Fruit fly (Drosophila melanogaster) S2 (cell line): ENCODE data around the gene DIP-beta.

Experiments
- CG8478 ChIP-seq: fragments of >200 bp; optimal IDR thresholded peaks from 2 replicates; lab custom pipeline; 2018
- CTCF ChIP-seq, 2 experiments: fragments of >200 bp; optimal IDR thresholded peaks; 2 replicates each; lab custom pipeline; 2018

DNA sequence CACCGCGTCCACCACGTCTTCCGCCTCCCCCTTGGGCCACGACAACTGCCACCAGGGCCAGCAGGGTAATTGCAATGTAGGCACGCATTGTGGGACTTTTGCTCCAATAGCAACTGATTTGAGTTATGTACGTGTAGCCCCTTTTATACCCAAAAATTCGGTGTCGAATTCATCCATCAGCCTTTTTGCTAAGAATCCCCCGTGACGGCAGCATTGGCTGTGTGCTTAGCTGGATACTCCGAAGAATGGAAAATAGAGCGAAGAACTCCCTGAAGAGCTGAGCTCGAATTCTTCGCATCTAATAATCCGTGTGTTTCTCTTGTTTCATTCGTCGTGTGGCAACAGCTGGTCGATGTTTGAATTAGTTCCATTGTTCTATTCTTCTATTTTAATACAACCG lies 28.4 kb downstream of the DIP-beta start, which contains the start of gene CG10918:
- TF ChIP-seq CG8478 (lab: Kevin White, UChicago), result no peak
- no peak for TF ChIP-seq CTCF (optimal IDR thresholded peaks at IDR 0.05; lab: Kevin White, UChicago)
